Worm (Caenorhabditis elegans): ENCODE data around the gene ZK632.14.

Gene ZK632.14

DNA sequence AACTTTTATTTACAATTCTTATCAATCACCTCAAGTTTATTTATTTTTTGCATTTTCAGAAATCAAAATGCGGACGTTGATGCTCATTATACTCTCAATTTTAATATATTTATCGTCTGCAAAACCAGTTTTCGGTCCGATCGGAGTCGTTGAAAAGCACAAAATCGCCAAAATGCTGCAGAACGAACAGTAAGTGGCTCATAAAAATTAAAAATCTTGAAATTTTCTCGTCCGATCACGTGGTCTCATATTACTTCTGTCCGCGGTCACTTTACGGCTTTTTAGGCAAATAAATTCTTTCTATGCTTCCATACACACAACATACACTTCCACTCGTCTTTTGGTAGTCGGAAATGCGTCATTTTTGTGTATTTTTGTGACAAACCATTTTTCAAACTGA is 30.5 kb downstream of the ZK632.14 start, which contains the start of gene K11H3.5:
K11H3.5 (plus strand) TSS at position 54 of the 400 bp plus-strand sequence.
- TF ChIP-seq mep-1 (tag; optimal IDR thresholded peaks at IDR 0.05), result no peak
- no peak for TF ChIP-seq flh-1 (GFP tag; optimal IDR thresholded peaks at IDR 0.05)
- no peak for TF ChIP-seq nhr-76 (tag; optimal IDR thresholded peaks at IDR 0.05)
- TF ChIP-seq ceh-39 (tag; optimal IDR thresholded peaks at IDR 0.05), result no peak
- no peak for TF ChIP-seq elt-1 (tag; optimal IDR thresholded peaks at IDR 0.05; ENCODE audit: borderline replicate concordance, insufficient read depth)
- no peak for TF ChIP-seq cnd-1 (tag; optimal IDR thresholded peaks at IDR 0.05)
- no peak for TF ChIP-seq pha-4 (tag; optimal IDR thresholded peaks at IDR 0.05)
- no peak for TF ChIP-seq unc-62 (GFP tag; optimal IDR thresholded peaks at IDR 0.05)
- no peak for TF ChIP-seq lin-13 (tag; optimal IDR thresholded peaks at IDR 0.05)
- TF ChIP-seq bed-3 (GFP tag; optimal IDR thresholded peaks at IDR 0.05), result no peak
- no peak for TF ChIP-seq unc-39 (tag; optimal IDR thresholded peaks at IDR 0.05)
- no peak for TF ChIP-seq drap-1 (GFP tag; optimal IDR thresholded peaks at IDR 0.05)
- TF ChIP-seq nhr-237 (tag; optimal IDR thresholded peaks at IDR 0.05), result no peak
- no peak for TF ChIP-seq snpc-4 (tag; optimal IDR thresholded peaks at IDR 0.05)
- TF ChIP-seq blmp-1 (tag; optimal IDR thresholded peaks at IDR 0.05), result no peak
- no peak for TF ChIP-seq ztf-11 (tag; optimal IDR thresholded peaks at IDR 0.05)

DNA sequence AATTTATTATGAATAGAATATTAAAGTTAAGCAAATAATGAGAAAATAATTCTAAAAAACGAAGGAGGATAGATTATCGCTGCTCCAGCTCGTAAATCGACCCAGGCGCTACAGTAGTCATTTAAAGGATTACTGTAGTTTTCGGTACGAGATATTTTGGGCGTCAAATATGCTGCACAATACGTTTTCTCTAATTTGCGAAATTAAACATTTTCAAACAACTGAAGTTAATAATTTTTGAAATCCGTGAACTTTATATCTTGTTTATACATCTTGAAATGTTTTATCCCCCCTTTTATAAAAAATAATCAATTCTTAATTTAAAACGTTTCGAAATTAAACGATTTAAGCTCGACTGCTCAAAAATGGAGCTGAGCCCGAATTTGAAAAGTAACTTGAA is 32.8 kb downstream of the ZK632.14 start, which contains the start of gene K11H3.2:
K11H3.2 (plus strand) TSS at position 301 of the 400 bp plus-strand sequence.
- TF ChIP-seq mls-2 (tag; optimal IDR thresholded peaks at IDR 0.05) (no peak), snpc-4 (tag; optimal IDR thresholded peaks at IDR 0.05) (no peak)

DNA sequence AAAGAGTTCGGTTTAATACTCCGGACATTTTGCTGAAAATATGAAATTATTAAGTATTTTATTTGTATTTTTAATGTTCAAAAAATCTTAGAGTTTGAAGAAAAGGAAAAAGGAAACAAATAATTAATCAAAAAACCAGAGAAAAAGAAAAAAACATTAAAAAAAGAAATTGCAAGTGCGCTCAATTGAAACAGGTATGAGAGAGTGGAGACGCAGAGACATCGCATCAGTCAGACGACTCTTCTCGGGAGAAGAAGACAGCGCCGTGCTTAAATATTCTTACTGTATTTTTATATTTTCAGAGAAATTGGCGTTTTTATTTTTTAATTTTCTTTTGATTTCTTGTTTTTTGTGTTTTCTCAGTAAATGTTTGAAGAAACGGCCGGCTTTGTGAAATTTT is 34.8 kb downstream of the ZK632.14 start, which contains the start of gene mrpl-36:
mrpl-36 (minus strand) TSS at position 34 of the 400 bp plus-strand sequence.
- TF ChIP-seq sptf-1 (tag; optimal IDR thresholded peaks at IDR 0.05) (no peak), ces-1 (GFP tag; optimal IDR thresholded peaks at IDR 0.05) (peak; percentile 13), lin-13 (tag; optimal IDR thresholded peaks at IDR 0.05) (no peak), lsy-2 (tag; optimal IDR thresholded peaks at IDR 0.05) (peak; percentile 28), mep-1 (tag; optimal IDR thresholded peaks at IDR 0.05) (peak; percentile 14)

DNA sequence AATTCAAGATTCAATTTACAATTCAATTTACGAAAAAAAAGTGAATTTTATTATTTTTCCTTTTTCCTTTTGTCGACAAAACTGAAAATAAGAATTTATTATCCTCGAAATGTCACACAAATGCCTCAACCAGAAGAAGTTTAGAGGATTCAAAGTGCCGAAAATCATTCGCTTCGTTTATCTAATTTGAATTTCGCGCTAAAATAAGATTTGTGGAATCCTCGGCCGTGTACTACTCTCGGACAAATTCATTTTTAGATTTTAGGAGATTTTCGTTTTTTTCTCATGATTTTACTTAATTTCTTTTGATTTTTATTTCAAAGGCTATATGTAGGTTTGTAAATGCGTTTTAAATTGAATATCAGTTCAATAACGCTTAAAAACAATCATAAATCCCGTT is 35.4 kb downstream of the ZK632.14 start:
- TF ChIP-seq lin-32 (GFP tag; optimal IDR thresholded peaks at IDR 0.05) (no peak), lsy-2 (tag; optimal IDR thresholded peaks at IDR 0.05) (no peak), unc-62 (GFP tag; optimal IDR thresholded peaks at IDR 0.05) (no peak), elt-1 (tag; optimal IDR thresholded peaks at IDR 0.05; ENCODE audit: borderline replicate concordance, insufficient read depth) (no peak), tbx-8 (GFP tag; optimal IDR thresholded peaks at IDR 0.05) (no peak), hlh-1 (tag; optimal IDR thresholded peaks at IDR 0.05) (no peak)

DNA sequence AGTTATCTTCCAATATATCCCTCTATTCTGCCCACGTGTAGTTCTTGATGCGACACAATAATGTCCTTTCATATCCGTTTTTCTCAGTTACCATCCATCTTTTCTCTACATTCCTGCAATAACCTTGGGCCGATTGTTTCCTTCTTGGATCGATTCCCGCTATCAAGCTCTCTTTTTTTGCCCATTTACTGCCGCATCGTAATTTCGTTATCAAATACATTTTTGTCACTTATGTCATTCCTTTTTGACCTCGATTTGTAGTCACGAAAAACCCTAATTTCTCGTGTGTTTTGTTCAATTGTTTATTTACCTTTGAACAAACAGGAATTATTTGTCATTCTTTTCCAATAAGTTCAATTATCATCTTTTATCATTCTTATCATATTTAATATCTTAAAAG is 36.7 kb downstream of the ZK632.14 start:
- no peak for TF ChIP-seq hlh-1 (tag; optimal IDR thresholded peaks at IDR 0.05)
- TF ChIP-seq ztf-11 (tag; optimal IDR thresholded peaks at IDR 0.05), result no peak
- no peak for TF ChIP-seq sem-2 (GFP tag; optimal IDR thresholded peaks at IDR 0.05)
- TF ChIP-seq mep-1 (tag; optimal IDR thresholded peaks at IDR 0.05), result no peak
- TF ChIP-seq elt-3 (tag; optimal IDR thresholded peaks at IDR 0.05), result no peak
- TF ChIP-seq lin-32 (GFP tag; optimal IDR thresholded peaks at IDR 0.05), result no peak
- TF ChIP-seq nhr-2 (tag; optimal IDR thresholded peaks at IDR 0.05), result no peak
- no peak for TF ChIP-seq unc-62 (GFP tag; optimal IDR thresholded peaks at IDR 0.05)
- no peak for TF ChIP-seq sptf-1 (tag; optimal IDR thresholded peaks at IDR 0.05)
- TF ChIP-seq elt-1 (tag; optimal IDR thresholded peaks at IDR 0.05; ENCODE audit: borderline replicate concordance, insufficient read depth), result no peak
- no peak for TF ChIP-seq cnd-1 (tag; optimal IDR thresholded peaks at IDR 0.05)
- no peak for TF ChIP-seq unc-120 (tag; optimal IDR thresholded peaks at IDR 0.05; ENCODE audit: poor library complexity, severe bottlenecking)
- no peak for TF ChIP-seq flh-1 (GFP tag; optimal IDR thresholded peaks at IDR 0.05)
- no peak for TF ChIP-seq zip-8 (tag; optimal IDR thresholded peaks at IDR 0.05)
- no peak for TF ChIP-seq lin-13 (tag; optimal IDR thresholded peaks at IDR 0.05)
- TF ChIP-seq mls-2 (tag; optimal IDR thresholded peaks at IDR 0.05), result no peak

DNA sequence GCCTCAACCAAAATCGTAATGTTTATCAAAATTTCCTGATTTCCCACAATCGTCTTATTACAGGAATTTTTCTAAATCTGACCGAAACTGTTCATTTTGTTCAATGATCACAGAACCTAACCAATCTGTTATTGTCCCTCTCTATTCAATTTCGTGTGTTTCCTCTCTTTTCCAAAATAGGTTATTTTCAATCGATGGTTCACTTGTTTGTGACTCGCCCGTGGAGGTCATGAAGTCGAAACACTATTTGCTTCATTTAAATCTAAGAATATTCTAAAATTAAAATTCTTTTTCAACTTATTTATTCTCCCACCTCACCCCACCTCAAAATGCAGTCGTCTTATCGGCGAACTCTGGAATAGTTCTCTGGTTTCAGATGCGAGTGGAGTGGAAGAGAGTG is 37.6 kb downstream of the ZK632.14 start:
- TF ChIP-seq nhr-12 (tag; optimal IDR thresholded peaks at IDR 0.05), result no peak
- TF ChIP-seq nhr-76 (tag; optimal IDR thresholded peaks at IDR 0.05), result no peak
- no peak for TF ChIP-seq unc-62 (GFP tag; optimal IDR thresholded peaks at IDR 0.05)
- TF ChIP-seq sem-2 (GFP tag; optimal IDR thresholded peaks at IDR 0.05), result no peak
- no peak for TF ChIP-seq zip-8 (tag; optimal IDR thresholded peaks at IDR 0.05)
- no peak for TF ChIP-seq M03D4.4 (tag; optimal IDR thresholded peaks at IDR 0.05)
- no peak for TF ChIP-seq hlh-1 (tag; optimal IDR thresholded peaks at IDR 0.05)
- TF ChIP-seq elt-1 (tag; optimal IDR thresholded peaks at IDR 0.05; ENCODE audit: borderline replicate concordance, insufficient read depth), result no peak
- no peak for TF ChIP-seq mls-2 (tag; optimal IDR thresholded peaks at IDR 0.05)
- no peak for TF ChIP-seq unc-39 (tag; optimal IDR thresholded peaks at IDR 0.05)
- TF ChIP-seq blmp-1 (tag; optimal IDR thresholded peaks at IDR 0.05), result no peak
- TF ChIP-seq tbx-8 (GFP tag; optimal IDR thresholded peaks at IDR 0.05), result no peak
- no peak for TF ChIP-seq mab-5 (tag; optimal IDR thresholded peaks at IDR 0.05)
- TF ChIP-seq elt-3 (tag; optimal IDR thresholded peaks at IDR 0.05), result no peak
- no peak for TF ChIP-seq ceh-83 (GFP tag; optimal IDR thresholded peaks at IDR 0.05)
- no peak for TF ChIP-seq snpc-4 (tag; optimal IDR thresholded peaks at IDR 0.05)
- TF ChIP-seq lin-13 (tag; optimal IDR thresholded peaks at IDR 0.05), result no peak
- TF ChIP-seq nhr-28 (tag; optimal IDR thresholded peaks at IDR 0.05), result no peak
- TF ChIP-seq drap-1 (GFP tag; optimal IDR thresholded peaks at IDR 0.05), result no peak

All from whole organism, mixed stage, embryonic.